Worm (Caenorhabditis elegans) whole organism, L4 larva: ENCODE data around the gene B0507.8.
A peak's percentile ranks its signal among the peaks of the same experiment; 100 is the strongest.

ENCODE experiments used
- F49E8.2 ChIP-seq: sonication (generic microtip); optimal IDR thresholded peaks from 2 replicates; lab custom pipeline; 2016; ENCODE audit warnings: missing compliant biosample characterization, mild to moderate bottlenecking, missing genetic modification characterization, borderline replicate concordance
- Y105C5A.15 ChIP-seq: fragments of 200-800 bp; sonication (Bioruptor generic); IDR thresholded peaks from 2 replicates; pipeline ENCODE4 v1.3.6; 2022; ENCODE audit warnings: missing genetic modification characterization, missing compliant biosample characterization
- ZK337.2 ChIP-seq: fragments of 200-800 bp; sonication (Bioruptor generic); IDR thresholded peaks from 2 replicates; pipeline ENCODE4 v1.3.6; 2022; ENCODE audit warnings: missing genetic modification reagents, missing genetic modification characterization, missing compliant biosample characterization
- ama-1 ChIP-seq: fragments of 150-350 bp; optimal IDR thresholded peaks from 2 replicates; lab custom pipeline; 2014; ENCODE audit warnings: inconsistent platforms, mixed read lengths
- attf-4 ChIP-seq: sonication (generic microtip); optimal IDR thresholded peaks from 3 replicates; lab custom pipeline; 2017; ENCODE audit warnings: missing biosample characterization, missing genetic modification characterization
- cey-2 ChIP-seq: sonication (generic microtip); optimal IDR thresholded peaks from 3 replicates; lab custom pipeline; 2017; ENCODE audit warnings: missing genetic modification characterization, mild to moderate bottlenecking, missing compliant biosample characterization, antibody characterized with exemption, borderline replicate concordance; ENCODE audit not compliant: insufficient read depth
- ctbp-1 ChIP-seq: fragments of 200-800 bp; sonication (Bioruptor generic); IDR thresholded peaks from 2 replicates; pipeline ENCODE4 v1.3.6; 2022; ENCODE audit warnings: missing genetic modification reagents, missing genetic modification characterization, missing compliant biosample characterization
- daf-12 ChIP-seq: fragments of 150-350 bp; optimal IDR thresholded peaks from 2 replicates; lab custom pipeline; 2014; ENCODE audit warnings: missing biosample characterization, missing genetic modification reagents, missing genetic modification characterization
- daf-19 ChIP-seq: fragments of 200-800 bp; sonication (Bioruptor generic); conservative IDR thresholded peaks from 2 replicates; pipeline ENCODE4 v1.3.6; 2022; ENCODE audit warnings: missing genetic modification characterization, missing compliant biosample characterization
- dmd-6 ChIP-seq: fragments of 200-800 bp; sonication (Bioruptor generic); IDR thresholded peaks from 2 replicates; pipeline ENCODE4 v1.3.6; 2022; ENCODE audit warnings: missing genetic modification reagents, missing genetic modification characterization, missing compliant biosample characterization
- dmd-8 ChIP-seq: fragments of 200-800 bp; sonication (Bioruptor generic); IDR thresholded peaks from 2 replicates; pipeline ENCODE4 v1.3.6; 2022; ENCODE audit warnings: missing genetic modification characterization, missing compliant biosample characterization
- duxl-1 ChIP-seq: sonication (generic microtip); optimal IDR thresholded peaks from 2 replicates; lab custom pipeline; 2016; ENCODE audit warnings: mild to moderate bottlenecking, missing genetic modification characterization, moderate library complexity, missing compliant biosample characterization; ENCODE audit not compliant: poor library complexity
- egl-43 ChIP-seq: fragments of 200-800 bp; sonication (Bioruptor generic); IDR thresholded peaks from 2 replicates; pipeline ENCODE4 v1.3.6; 2022; ENCODE audit warnings: missing genetic modification reagents, missing genetic modification characterization, missing compliant biosample characterization
- fkh-10 ChIP-seq: fragments of 150-350 bp; optimal IDR thresholded peaks from 2 replicates; lab custom pipeline; 2014; ENCODE audit warnings: missing biosample characterization, missing genetic modification reagents, missing genetic modification characterization
- hif-1 ChIP-seq, 2 experiments: sonication (generic microtip); optimal IDR thresholded peaks; 2 replicates each; lab custom pipeline; 2016 to 2017; ENCODE audit warnings: missing compliant biosample characterization in 2 of 2, missing genetic modification characterization in 2 of 2, missing genetic modification reagents in 2 of 2, missing genotype in 2 of 2, mild to moderate bottlenecking in 1 of 2
- hlh-11 ChIP-seq: fragments of 200-800 bp; sonication (Bioruptor generic); optimal IDR thresholded peaks from 2 replicates; lab custom pipeline; 2018; ENCODE audit warnings: mild to moderate bottlenecking, missing genetic modification characterization, missing compliant biosample characterization
- hlh-30 ChIP-seq: sonication (generic microtip); optimal IDR thresholded peaks from 2 replicates; lab custom pipeline; 2017; ENCODE audit warnings: antibody characterized with exemption, mild to moderate bottlenecking, missing genetic modification characterization, missing compliant biosample characterization; ENCODE audit not compliant: insufficient read depth
- hmg-1.1 ChIP-seq: fragments of 200-800 bp; sonication (Bioruptor generic); IDR thresholded peaks from 2 replicates; pipeline ENCODE4 v1.3.6; 2022; ENCODE audit warnings: missing genetic modification reagents, missing genetic modification characterization, missing compliant biosample characterization
- jun-1 ChIP-seq: fragments of 150-350 bp; optimal IDR thresholded peaks from 2 replicates; lab custom pipeline; 2014; ENCODE audit warnings: missing biosample characterization, missing genetic modification reagents, missing genetic modification characterization
- lim-7 ChIP-seq: fragments of 200-800 bp; sonication (Bioruptor generic); IDR thresholded peaks from 2 replicates; pipeline ENCODE4 v1.3.6; 2022; ENCODE audit warnings: missing genetic modification characterization, missing compliant biosample characterization
- lin-1 ChIP-seq: fragments of 200-800 bp; sonication (Bioruptor generic); IDR thresholded peaks from 2 replicates; pipeline ENCODE4 v1.3.6; 2022; ENCODE audit warnings: missing genetic modification reagents, missing genetic modification characterization, missing compliant biosample characterization
- lin-13 ChIP-seq: fragments of 150-350 bp; optimal IDR thresholded peaks from 2 replicates; lab custom pipeline; 2014; ENCODE audit warnings: missing biosample characterization, missing genetic modification reagents, missing genetic modification characterization
- lin-15B ChIP-seq: fragments of 150-350 bp; sonication (generic microtip); optimal IDR thresholded peaks from 3 replicates; lab custom pipeline; 2014; ENCODE audit warnings: missing biosample characterization, missing genetic modification characterization
- lin-29 ChIP-seq: fragments of 200-800 bp; sonication (Bioruptor generic); IDR thresholded peaks from 2 replicates; pipeline ENCODE4 v1.3.6; 2022; ENCODE audit warnings: missing genetic modification reagents, missing genetic modification characterization, missing compliant biosample characterization
- lin-39 ChIP-seq: fragments of 150-350 bp; optimal IDR thresholded peaks from 2 replicates; lab custom pipeline; 2014; ENCODE audit warnings: missing biosample characterization, missing genetic modification reagents, missing genetic modification characterization
- lir-3 ChIP-seq: sonication (generic microtip); optimal IDR thresholded peaks from 2 replicates; lab custom pipeline; 2016; ENCODE audit warnings: mild to moderate bottlenecking, missing genetic modification characterization, missing compliant biosample characterization
- lsy-2 ChIP-seq, 2 experiments: fragments of 150-350 bp in 1 of 2; sonication (generic microtip) in 1 of 2; optimal IDR thresholded peaks; 2 replicates each; lab custom pipeline; 2014 to 2017; ENCODE audit warnings: missing biosample characterization in 2 of 2, missing genetic modification characterization in 2 of 2
- madf-5 ChIP-seq, 2 experiments: fragments of 200-800 bp; sonication (Bioruptor generic); IDR thresholded peaks; 2 replicates each; pipeline ENCODE4 v1.3.6; 2022; ENCODE audit warnings: missing compliant biosample characterization in 2 of 2, missing genetic modification characterization in 2 of 2
- madf-9 ChIP-seq: fragments of 200-800 bp; sonication (Bioruptor generic); conservative IDR thresholded peaks from 2 replicates; pipeline ENCODE4 v1.3.6; 2022; ENCODE audit warnings: missing genetic modification reagents, missing genetic modification characterization, missing compliant biosample characterization
- mdl-1 ChIP-seq, 2 experiments: fragments of 150-350 bp in 1 of 2; sonication (generic microtip) in 1 of 2; optimal IDR thresholded peaks; 2 replicates each; lab custom pipeline; 2014 to 2017; ENCODE audit warnings: missing biosample characterization in 2 of 2, missing genetic modification characterization in 2 of 2
- mdt-29 ChIP-seq: fragments of 200-800 bp; sonication (Bioruptor generic); IDR thresholded peaks from 2 replicates; pipeline ENCODE4 v1.3.6; 2022; ENCODE audit warnings: missing genetic modification reagents, missing genetic modification characterization, missing compliant biosample characterization
- mep-1 ChIP-seq: fragments of 150-350 bp; sonication (generic microtip); optimal IDR thresholded peaks from 3 replicates; lab custom pipeline; 2014; ENCODE audit warnings: missing biosample characterization, missing genetic modification characterization
- mes-2 ChIP-seq: sonication (generic microtip); optimal IDR thresholded peaks from 2 replicates; lab custom pipeline; 2016; ENCODE audit warnings: missing genotype, mild to moderate bottlenecking, missing genetic modification characterization, missing compliant biosample characterization; ENCODE audit not compliant: poor library complexity, severe bottlenecking
- mxl-3 ChIP-seq: fragments of 200-800 bp; sonication (Bioruptor generic); optimal IDR thresholded peaks from 2 replicates; lab custom pipeline; 2018; ENCODE audit warnings: mild to moderate bottlenecking, missing genetic modification characterization, missing compliant biosample characterization
- nhr-111 ChIP-seq: fragments of 200-800 bp; sonication (Bioruptor generic); optimal IDR thresholded peaks from 2 replicates; lab custom pipeline; 2018; ENCODE audit warnings: mild to moderate bottlenecking, missing genetic modification characterization, missing compliant biosample characterization
- nhr-48 ChIP-seq: sonication (generic microtip); optimal IDR thresholded peaks from 2 replicates; lab custom pipeline; 2016; ENCODE audit warnings: mild to moderate bottlenecking, missing genetic modification characterization, missing compliant biosample characterization
- nhr-6 ChIP-seq: fragments of 150-350 bp; optimal IDR thresholded peaks from 2 replicates; lab custom pipeline; 2014; ENCODE audit warnings: missing biosample characterization, missing genetic modification characterization
- nhr-76 ChIP-seq: fragments of 150-350 bp; optimal IDR thresholded peaks from 2 replicates; lab custom pipeline; 2014; ENCODE audit warnings: missing biosample characterization, missing genetic modification characterization
- nhr-77 ChIP-seq: fragments of 150-350 bp; optimal IDR thresholded peaks from 2 replicates; lab custom pipeline; 2014; ENCODE audit warnings: missing biosample characterization, missing genetic modification characterization
- php-3 ChIP-seq: fragments of 200-800 bp; sonication (Bioruptor generic); IDR thresholded peaks from 2 replicates; pipeline ENCODE4 v1.3.6; 2022; ENCODE audit warnings: missing genetic modification reagents, missing genetic modification characterization, missing compliant biosample characterization
- pqm-1 ChIP-seq: sonication (generic microtip); optimal IDR thresholded peaks from 2 replicates; lab custom pipeline; 2017; ENCODE audit warnings: missing biosample characterization, missing genetic modification characterization
- rbr-2 ChIP-seq: sonication (generic microtip); optimal IDR thresholded peaks from 2 replicates; lab custom pipeline; 2016; ENCODE audit warnings: missing genotype, missing genetic modification characterization, missing compliant biosample characterization
- sdz-12 ChIP-seq: fragments of 200-800 bp; sonication (Bioruptor generic); optimal IDR thresholded peaks from 2 replicates; lab custom pipeline; 2018; ENCODE audit warnings: mild to moderate bottlenecking, missing genetic modification characterization, missing compliant biosample characterization
- skn-1 ChIP-seq: fragments of 150-350 bp; optimal IDR thresholded peaks from 2 replicates; lab custom pipeline; 2014; ENCODE audit warnings: missing biosample characterization, missing genetic modification characterization
- snpc-1.2 ChIP-seq: fragments of 200-800 bp; sonication (Bioruptor generic); IDR thresholded peaks from 2 replicates; pipeline ENCODE4 v1.3.6; 2022; ENCODE audit warnings: missing genetic modification reagents, missing genetic modification characterization, missing compliant biosample characterization
- unc-130 ChIP-seq: sonication (generic microtip); optimal IDR thresholded peaks from 2 replicates; lab custom pipeline; 2016; ENCODE audit warnings: missing genetic modification reagents, missing genetic modification characterization, missing compliant biosample characterization
- unc-62 ChIP-seq, 3 experiments: fragments of 150-350 bp in 1 of 3; sonication (generic microtip); optimal IDR thresholded peaks in 2 of 3; peaks in 1 of 3; 1 replicate in 1 of 3; 2 replicates in 2 of 3; lab custom pipeline; 2014 to 2017; ENCODE audit warnings: missing biosample characterization in 3 of 3, missing genetic modification characterization in 3 of 3, missing genetic modification reagents in 3 of 3, missing genotype in 1 of 3
- zip-11 ChIP-seq: fragments of 200-800 bp; sonication (Bioruptor generic); IDR thresholded peaks from 2 replicates; pipeline ENCODE4 v1.3.6; 2022; ENCODE audit warnings: missing genetic modification characterization, missing compliant biosample characterization

Gene B0507.8

ce11 chrV:8781164-8781563 lies 18.4 kb upstream of the B0507.8 start (continued):
- TF ChIP-seq fkh-10 (GFP tag; lab: Kevin White, UChicago): no peak
- peak; percentile 23 for TF ChIP-seq hlh-11
- TF ChIP-seq daf-19: no peak
- 0 out of 2 replicates have a peak, but pooled peaks have one; percentile 14 for TF ChIP-seq dmd-6
- TF ChIP-seq attf-4 (tag; lab: Kevin White, UChicago): no peak
- no peak for TF ChIP-seq skn-1
- TF ChIP-seq madf-5 (GFP tag; IDR thresholded peaks at IDR 0.05; lab: Robert Waterston, UW): no peak
- no peak for TF ChIP-seq lin-15B (tag; lab: Kevin White, UChicago)
- no peak for TF ChIP-seq lsy-2 (tag; optimal IDR thresholded peaks at IDR 0.05; lab: Kevin White, UChicago)
- TF ChIP-seq php-3 (GFP tag; lab: Robert Waterston, UW): no peak
- TF ChIP-seq daf-12: no peak
- TF ChIP-seq hif-1 (tag; optimal IDR thresholded peaks at IDR 0.05; lab: Kevin White, UChicago): no peak
- TF ChIP-seq ama-1: no peak
- TF ChIP-seq rbr-2 (tag; lab: Kevin White, UChicago): no peak
- TF ChIP-seq snpc-1.2 (GFP tag; lab: Robert Waterston, UW): no peak
- no peak for TF ChIP-seq zip-11 (GFP tag; lab: Robert Waterston, UW)
- no peak for TF ChIP-seq egl-43
- no peak for TF ChIP-seq sdz-12
- no peak for TF ChIP-seq lim-7
- no peak for TF ChIP-seq nhr-48
- no peak for TF ChIP-seq mxl-3 (GFP tag; lab: Kevin White, UChicago)
- TF ChIP-seq nhr-6 (tag; lab: Kevin White, UChicago): no peak

ce11 chrV:8776270-8776669 lies 13.5 kb upstream of the B0507.8 start, which contains the start of gene B0507.1:
TSS of gene B0507.1 (plus strand) at chrV:8776570.
- TF ChIP-seq lin-1 (GFP tag; lab: Robert Waterston, UW) (no peak), ama-1 (no peak), nhr-111 (GFP tag; lab: Kevin White, UChicago) (no peak), nhr-48 (no peak), lir-3 (tag; lab: Kevin White, UChicago) (no peak), dmd-8 (GFP tag; lab: Robert Waterston, UW) (no peak), ZK337.2 (GFP tag; lab: Robert Waterston, UW) (no peak), jun-1 (tag; lab: Kevin White, UChicago) (no peak), unc-62 (GFP tag; optimal IDR thresholded peaks at IDR 0.05 in 1 of 2; lab: Kevin White, UChicago) (no peak), unc-62 (tag; optimal IDR thresholded peaks at IDR 0.05; lab: Kevin White, UChicago) (no peak), mes-2 (no peak), lin-39 (tag; lab: Kevin White, UChicago) (no peak)

ce11 chrV:8773826-8774382 lies 11.1 kb upstream of the B0507.8 start, which contains the start of gene B0507.2:
TSS of gene B0507.2 (plus strand) at chrV:8774332.
- TF ChIP-seq lin-13 (no peak), cey-2 (no peak), zip-11 (GFP tag; lab: Robert Waterston, UW) (no peak), mep-1 (peak; percentile 35), unc-130 (GFP tag; lab: Kevin White, UChicago) (no peak), ctbp-1 (GFP tag; lab: Robert Waterston, UW) (no peak), nhr-6 (tag; lab: Kevin White, UChicago) (no peak), mdl-1 (tag; optimal IDR thresholded peaks at IDR 0.05; lab: Kevin White, UChicago) (peak in 1 of 2 experiments; percentile 30), mdt-29 (GFP tag; lab: Robert Waterston, UW) (no peak), F49E8.2 (no peak), lsy-2 (tag; optimal IDR thresholded peaks at IDR 0.05; lab: Kevin White, UChicago) (peak in 1 of 2 experiments; percentile 46), pqm-1 (tag; lab: Kevin White, UChicago) (peak; percentile 47), fkh-10 (GFP tag; lab: Kevin White, UChicago) (no peak), jun-1 (tag; lab: Kevin White, UChicago) (no peak), lin-29 (GFP tag; lab: Robert Waterston, UW) (no peak), nhr-77 (tag; lab: Kevin White, UChicago) (no peak), egl-43 (no peak), nhr-76 (tag; lab: Kevin White, UChicago) (no peak), hmg-1.1 (no peak), hlh-11 (peak; percentile 36), duxl-1 (tag; lab: Kevin White, UChicago) (no peak), Y105C5A.15 (GFP tag; lab: Robert Waterston, UW) (no peak), hlh-30 (tag; lab: Kevin White, UChicago) (peak; percentile 73), madf-9 (GFP tag; lab: Robert Waterston, UW) (no peak)
